Worm (Caenorhabditis elegans): ENCODE measurements around the gene pid-1.

pid-1 gene

ce11 chrII:7671705-7672104 lies 18.7 kb downstream of the pid-1 start, which contains the start of gene lir-1:
TSS of gene lir-1 (plus strand) at chrII:7672005.
- TF ChIP-seq mep-1 (tag; optimal IDR thresholded peaks at IDR 0.05) = no peak
- no peak for TF ChIP-seq hlh-1 (tag; optimal IDR thresholded peaks at IDR 0.05)
- no peak for TF ChIP-seq zip-8 (tag; optimal IDR thresholded peaks at IDR 0.05)
- no peak for TF ChIP-seq blmp-1 (tag; optimal IDR thresholded peaks at IDR 0.05)
- TF ChIP-seq unc-62 (GFP tag; optimal IDR thresholded peaks at IDR 0.05) = no peak
- TF ChIP-seq mls-2 (tag; optimal IDR thresholded peaks at IDR 0.05) = no peak
- no peak for TF ChIP-seq tbx-8 (GFP tag; optimal IDR thresholded peaks at IDR 0.05)
- TF ChIP-seq lin-32 (GFP tag; optimal IDR thresholded peaks at IDR 0.05) = no peak
- no peak for TF ChIP-seq ceh-39 (tag; optimal IDR thresholded peaks at IDR 0.05)
- no peak for TF ChIP-seq ceh-43 (GFP tag; optimal IDR thresholded peaks at IDR 0.05)
- TF ChIP-seq M03D4.4 (tag; optimal IDR thresholded peaks at IDR 0.05) = no peak
- TF ChIP-seq nhr-237 (tag; optimal IDR thresholded peaks at IDR 0.05) = no peak
- TF ChIP-seq cnd-1 (tag; optimal IDR thresholded peaks at IDR 0.05) = no peak

- TF ChIP-seq zip-8 (tag; optimal IDR thresholded peaks at IDR 0.05) (no peak), ztf-11 (tag; optimal IDR thresholded peaks at IDR 0.05) (no peak), lin-32 (GFP tag; optimal IDR thresholded peaks at IDR 0.05) (no peak), lin-13 (tag; optimal IDR thresholded peaks at IDR 0.05) (no peak), mls-2 (tag; optimal IDR thresholded peaks at IDR 0.05) (no peak), ceh-83 (GFP tag; optimal IDR thresholded peaks at IDR 0.05) (no peak), unc-62 (GFP tag; optimal IDR thresholded peaks at IDR 0.05) (no peak), sem-2 (GFP tag; optimal IDR thresholded peaks at IDR 0.05) (no peak)
These were observed 20.3 kb downstream of the pid-1 start for ce11 chrII:7670039-7670438.

- TF ChIP-seq sem-2 (GFP tag; optimal IDR thresholded peaks at IDR 0.05) = no peak
- peak; percentile 10 for TF ChIP-seq mls-2 (tag; optimal IDR thresholded peaks at IDR 0.05)
- TF ChIP-seq ceh-43 (GFP tag; optimal IDR thresholded peaks at IDR 0.05) = no peak
- peak; percentile 41 for TF ChIP-seq mep-1 (tag; optimal IDR thresholded peaks at IDR 0.05)
- no peak for TF ChIP-seq blmp-1 (tag; optimal IDR thresholded peaks at IDR 0.05)
- peak; percentile 62 for TF ChIP-seq ham-2 (GFP tag; optimal IDR thresholded peaks at IDR 0.05)
- no peak for TF ChIP-seq ceh-83 (GFP tag; optimal IDR thresholded peaks at IDR 0.05)
- no peak for TF ChIP-seq M03D4.4 (tag; optimal IDR thresholded peaks at IDR 0.05)
- TF ChIP-seq nhr-2 (tag; optimal IDR thresholded peaks at IDR 0.05) = no peak
- no peak for TF ChIP-seq zip-8 (tag; optimal IDR thresholded peaks at IDR 0.05)
- no peak for TF ChIP-seq cnd-1 (tag; optimal IDR thresholded peaks at IDR 0.05)
- TF ChIP-seq lin-32 (GFP tag; optimal IDR thresholded peaks at IDR 0.05) = no peak
- peak; percentile 26 for TF ChIP-seq lin-13 (tag; optimal IDR thresholded peaks at IDR 0.05)
- no peak for TF ChIP-seq elt-3 (tag; optimal IDR thresholded peaks at IDR 0.05)
- peak; percentile 63 for TF ChIP-seq ces-1 (GFP tag; optimal IDR thresholded peaks at IDR 0.05)
- TF ChIP-seq nhr-237 (tag; optimal IDR thresholded peaks at IDR 0.05) = no peak
- no peak for TF ChIP-seq elt-1 (tag; optimal IDR thresholded peaks at IDR 0.05; ENCODE audit: borderline replicate concordance, insufficient read depth)
- TF ChIP-seq hlh-1 (tag; optimal IDR thresholded peaks at IDR 0.05) = no peak
- TF ChIP-seq snpc-4 (tag; optimal IDR thresholded peaks at IDR 0.05) = no peak
These were observed 20.9 kb downstream of the pid-1 start for ce11 chrII:7669409-7669808.

ce11 chrII:7666967-7667366 lies 23.4 kb downstream of the pid-1 start, which contains the start of gene lir-2:
TSS of gene lir-2 (plus strand) at chrII:7667267.
- TF ChIP-seq sptf-1 (tag; optimal IDR thresholded peaks at IDR 0.05) (no peak), cnd-1 (tag; optimal IDR thresholded peaks at IDR 0.05) (no peak), mab-5 (tag; optimal IDR thresholded peaks at IDR 0.05) (no peak), hlh-1 (tag; optimal IDR thresholded peaks at IDR 0.05) (no peak), elt-3 (tag; optimal IDR thresholded peaks at IDR 0.05) (no peak)

ce11 chrII:7666338-7666737 lies 24.0 kb downstream of the pid-1 start:
- TF ChIP-seq M03D4.4 (tag; optimal IDR thresholded peaks at IDR 0.05) = no peak
- TF ChIP-seq ces-1 (GFP tag; optimal IDR thresholded peaks at IDR 0.05) = no peak
- TF ChIP-seq ztf-11 (tag; optimal IDR thresholded peaks at IDR 0.05) = no peak
- no peak for TF ChIP-seq ceh-39 (tag; optimal IDR thresholded peaks at IDR 0.05)
- TF ChIP-seq nhr-28 (tag; optimal IDR thresholded peaks at IDR 0.05) = no peak
- no peak for TF ChIP-seq nhr-2 (tag; optimal IDR thresholded peaks at IDR 0.05)
- TF ChIP-seq mab-5 (tag; optimal IDR thresholded peaks at IDR 0.05) = no peak
- TF ChIP-seq nhr-76 (tag; optimal IDR thresholded peaks at IDR 0.05) = no peak
- TF ChIP-seq drap-1 (GFP tag; optimal IDR thresholded peaks at IDR 0.05) = no peak
- no peak for TF ChIP-seq bed-3 (GFP tag; optimal IDR thresholded peaks at IDR 0.05)
- no peak for TF ChIP-seq hlh-1 (tag; optimal IDR thresholded peaks at IDR 0.05)
- TF ChIP-seq ham-2 (GFP tag; optimal IDR thresholded peaks at IDR 0.05) = no peak
- no peak for TF ChIP-seq mep-1 (tag; optimal IDR thresholded peaks at IDR 0.05)
- TF ChIP-seq ceh-83 (GFP tag; optimal IDR thresholded peaks at IDR 0.05) = no peak
- no peak for TF ChIP-seq lin-32 (GFP tag; optimal IDR thresholded peaks at IDR 0.05)
- no peak for TF ChIP-seq lsy-2 (tag; optimal IDR thresholded peaks at IDR 0.05)
- TF ChIP-seq mls-2 (tag; optimal IDR thresholded peaks at IDR 0.05) = no peak
- no peak for TF ChIP-seq nhr-237 (tag; optimal IDR thresholded peaks at IDR 0.05)
- TF ChIP-seq flh-1 (GFP tag; optimal IDR thresholded peaks at IDR 0.05) = no peak
